Fruit fly (Drosophila melanogaster): ENCODE results near the gene knk.

DNA sequence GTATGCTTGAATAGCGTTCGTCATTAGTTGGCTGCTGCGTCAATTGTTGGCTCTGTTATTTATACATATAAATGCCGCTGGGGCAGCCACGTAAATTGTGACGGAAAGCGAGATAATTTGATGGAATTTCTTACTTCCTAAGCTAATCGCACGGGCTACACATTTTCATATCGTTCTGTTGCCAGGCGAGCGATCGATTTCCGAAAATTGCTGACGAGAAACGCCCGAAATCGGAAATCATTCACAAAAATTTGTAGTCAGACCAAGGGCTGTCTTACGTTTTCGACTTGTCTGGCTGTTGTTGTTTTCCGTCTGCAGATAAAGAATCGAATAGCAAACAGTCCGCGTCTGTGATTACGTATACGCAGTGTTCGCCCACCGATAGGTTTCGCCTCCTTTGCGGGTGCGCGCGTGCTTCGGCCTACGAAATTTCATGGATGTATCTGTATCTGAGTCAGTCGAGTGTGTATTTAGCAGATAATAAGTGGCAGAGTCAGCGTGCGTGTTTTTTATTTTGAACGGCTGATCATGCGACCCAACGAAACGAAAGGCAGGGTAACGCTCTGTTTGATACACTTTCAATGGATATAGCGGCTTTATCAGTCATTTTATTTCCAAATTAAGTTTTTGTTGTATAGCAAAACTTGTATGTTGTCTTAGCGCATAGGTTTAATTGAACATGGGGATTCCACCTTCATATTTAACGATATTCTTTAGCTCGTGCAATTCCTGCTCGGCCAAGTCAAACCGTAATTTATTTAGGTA is 27.8 kb downstream of the knk start:
- TF ChIP-seq Snoo (tag; optimal IDR thresholded peaks at IDR 0.05) (no peak), CG4496 (GFP tag; IDR thresholded peaks at IDR 0.05) (no peak), CG8159 (tag; optimal IDR thresholded peaks at IDR 0.05) (no peak), CG12605 (GFP tag; IDR thresholded peaks at IDR 0.05) (0 out of 2 replicates have a peak, but pooled peaks have one; percentile 8), D1 (tag; optimal IDR thresholded peaks at IDR 0.05) (no peak), Pif1B (GFP tag; optimal IDR thresholded peaks at IDR 0.05) (no peak), Ets98B (GFP tag; IDR thresholded peaks at IDR 0.05) (no peak)

Data from whole organism, pupa.